Fruit fly (Drosophila melanogaster) whole organism, embryonic: Measurements from ENCODE around the gene Vsp37A.

Experiments
- ATbp ChIP-seq: fragments of 200-800 bp; sonication (Bioruptor generic); optimal IDR thresholded peaks from 2 replicates; lab custom pipeline; 2017; ENCODE audit warnings: missing biosample characterization, mild to moderate bottlenecking, missing genetic modification characterization, missing genetic modification reagents
- Bteb2 ChIP-seq: fragments of 200-800 bp; sonication (Bioruptor generic); optimal IDR thresholded peaks from 2 replicates; lab custom pipeline; 2016; ENCODE audit warnings: missing biosample characterization, missing genetic modification characterization
- C15 ChIP-seq: fragments of 200-800 bp; sonication (Bioruptor generic); IDR thresholded peaks from 3 replicates; pipeline ENCODE4 v1.3.6; 2022; ENCODE audit warnings: missing biosample characterization, missing genetic modification characterization
- CG1024 ChIP-seq: fragments of 200-800 bp; sonication (Bioruptor generic); IDR thresholded peaks from 2 replicates; pipeline ENCODE4 v1.3.6; 2022; ENCODE audit warnings: missing biosample characterization, missing genetic modification characterization
- CG10366 ChIP-seq: fragments of 200-800 bp; sonication (Bioruptor generic); IDR thresholded peaks from 2 replicates; pipeline ENCODE4 v1.3.6; 2022; ENCODE audit warnings: missing biosample characterization, missing genetic modification characterization
- CG11560 ChIP-seq: fragments of 200-800 bp; sonication (Bioruptor generic); IDR thresholded peaks from 3 replicates; pipeline ENCODE4 v1.3.6; 2022; ENCODE audit warnings: missing biosample characterization, missing genetic modification characterization
- CG1529 ChIP-seq: fragments of 200-800 bp; sonication (Bioruptor generic); optimal IDR thresholded peaks from 3 replicates; lab custom pipeline; 2018; ENCODE audit warnings: missing biosample characterization, missing genetic modification characterization
- CG1603 ChIP-seq: fragments of 200-800 bp; sonication (Bioruptor generic); optimal IDR thresholded peaks from 2 replicates; lab custom pipeline; 2019; ENCODE audit warnings: missing biosample characterization, mild to moderate bottlenecking, missing genetic modification characterization, moderate library complexity
- CG17359 ChIP-seq: fragments of 200-800 bp; sonication (Bioruptor generic); optimal IDR thresholded peaks from 3 replicates; lab custom pipeline; 2018; ENCODE audit warnings: missing biosample characterization, mild to moderate bottlenecking, missing genetic modification characterization, moderate library complexity
- CG17385 ChIP-seq: fragments of 200-800 bp; sonication (Bioruptor generic); optimal IDR thresholded peaks from 3 replicates; lab custom pipeline; 2018; ENCODE audit warnings: missing biosample characterization, mild to moderate bottlenecking, missing genetic modification characterization
- CG2202 ChIP-seq: fragments of 200-800 bp; sonication (Bioruptor generic); optimal IDR thresholded peaks from 2 replicates; lab custom pipeline; 2018; ENCODE audit warnings: missing biosample characterization, mild to moderate bottlenecking, missing genetic modification characterization
- CG33557 ChIP-seq: fragments of 200-800 bp; sonication (Bioruptor generic); optimal IDR thresholded peaks from 2 replicates; lab custom pipeline; 2019; ENCODE audit warnings: missing biosample characterization, mild to moderate bottlenecking, missing genetic modification characterization, moderate library complexity
- CG3995 ChIP-seq: fragments of 200-800 bp; sonication (Bioruptor generic); optimal IDR thresholded peaks from 3 replicates; lab custom pipeline; 2016; ENCODE audit warnings: missing biosample characterization, missing genetic modification characterization
- CG7357 ChIP-seq: fragments of 200-800 bp; sonication (Bioruptor generic); IDR thresholded peaks from 3 replicates; pipeline ENCODE4 v1.3.6; 2022; ENCODE audit warnings: missing biosample characterization, missing genetic modification characterization
- CG7839 ChIP-seq: fragments of 200-800 bp; sonication (Bioruptor generic); optimal IDR thresholded peaks from 3 replicates; lab custom pipeline; 2018; ENCODE audit warnings: missing biosample characterization, mild to moderate bottlenecking, missing genetic modification characterization, moderate library complexity
- CG8281 ChIP-seq: fragments of 200-800 bp; sonication (Bioruptor generic); optimal IDR thresholded peaks from 2 replicates; lab custom pipeline; 2018; ENCODE audit warnings: missing biosample characterization, mild to moderate bottlenecking, missing genetic modification characterization, moderate library complexity
- CG9215 ChIP-seq: fragments of 200-800 bp; sonication (Bioruptor generic); IDR thresholded peaks from 2 replicates; pipeline ENCODE4 v1.3.6; 2022; ENCODE audit warnings: missing biosample characterization, missing genetic modification characterization
- CG9727 ChIP-seq: fragments of 200-800 bp; sonication (Bioruptor generic); optimal IDR thresholded peaks from 3 replicates; lab custom pipeline; 2017; ENCODE audit warnings: missing biosample characterization, mild to moderate bottlenecking, missing genetic modification characterization
- CG9817 ChIP-seq: fragments of 200-800 bp; sonication (Bioruptor generic); optimal IDR thresholded peaks from 2 replicates; lab custom pipeline; 2018; ENCODE audit warnings: missing biosample characterization, mild to moderate bottlenecking, missing genetic modification characterization, moderate library complexity
- CTCF ChIP-seq: fragments of 200-800 bp; sonication (Bioruptor generic); optimal IDR thresholded peaks from 2 replicates; lab custom pipeline; 2017; ENCODE audit warnings: missing biosample characterization, mild to moderate bottlenecking, missing genetic modification characterization, moderate library complexity
- D19A ChIP-seq: fragments of 200-800 bp; optimal IDR thresholded peaks from 3 replicates; lab custom pipeline; 2019; ENCODE audit warnings: missing biosample characterization, mild to moderate bottlenecking, missing genetic modification characterization, moderate library complexity
- Eip74EF ChIP-seq, 2 experiments: fragments of 200-800 bp in 1 of 2; fragments of >200 bp in 1 of 2; sonication (Bioruptor generic) in 1 of 2; optimal IDR thresholded peaks; 2 replicates each; lab custom pipeline; 2017 to 2019; ENCODE audit warnings: missing biosample characterization in 2 of 2, missing genetic modification characterization in 2 of 2, mild to moderate bottlenecking in 1 of 2, moderate library complexity in 1 of 2
- HLHmδ ChIP-seq: fragments of 200-800 bp; sonication (Bioruptor generic); optimal IDR thresholded peaks from 2 replicates; lab custom pipeline; 2018; ENCODE audit warnings: missing biosample characterization, mild to moderate bottlenecking, missing genetic modification characterization, moderate library complexity
- Lhr ChIP-seq: fragments of 200-800 bp; sonication (Bioruptor generic); optimal IDR thresholded peaks from 3 replicates; lab custom pipeline; 2017; ENCODE audit warnings: mild to moderate bottlenecking, missing biosample characterization, missing genetic modification reagents, missing genetic modification characterization
- Mrtf ChIP-seq: fragments of 200-800 bp; sonication (Bioruptor generic); IDR thresholded peaks from 3 replicates; pipeline ENCODE4 v1.3.6; 2022; ENCODE audit warnings: missing biosample characterization, missing genetic modification characterization
- Vsx1 ChIP-seq: fragments of 200-800 bp; sonication (Bioruptor generic); optimal IDR thresholded peaks from 2 replicates; lab custom pipeline; 2017; ENCODE audit warnings: missing biosample characterization, mild to moderate bottlenecking, missing genetic modification characterization, missing genetic modification reagents
- Xrp1 ChIP-seq: fragments of 200-800 bp; sonication (Bioruptor generic); IDR thresholded peaks from 2 replicates; pipeline ENCODE4 v1.3.6; 2022; ENCODE audit warnings: missing biosample characterization, missing genetic modification characterization
- ac ChIP-seq: fragments of 200-800 bp; sonication (Bioruptor generic); optimal IDR thresholded peaks from 3 replicates; lab custom pipeline; 2017; ENCODE audit warnings: missing biosample characterization, mild to moderate bottlenecking, missing genetic modification characterization
- ara ChIP-seq: fragments of 200-800 bp; sonication (Bioruptor generic); IDR thresholded peaks from 2 replicates; pipeline ENCODE4 v1.3.6; 2022; ENCODE audit warnings: missing biosample characterization, missing genetic modification characterization
- ash1 ChIP-seq: fragments of 200-800 bp; sonication (Bioruptor generic); optimal IDR thresholded peaks from 2 replicates; lab custom pipeline; 2018; ENCODE audit warnings: missing biosample characterization, mild to moderate bottlenecking, missing genetic modification characterization
- bowl ChIP-seq: fragments of 200-800 bp; sonication (Bioruptor generic); IDR thresholded peaks from 2 replicates; pipeline ENCODE4 v1.3.6; 2022; ENCODE audit warnings: missing biosample characterization, missing genetic modification characterization
- bsh ChIP-seq, 2 experiments: fragments of 200-800 bp; sonication (Bioruptor generic); optimal IDR thresholded peaks; 2 replicates each; lab custom pipeline; 2017 to 2018; ENCODE audit warnings: mild to moderate bottlenecking in 2 of 2, missing biosample characterization in 2 of 2, missing genetic modification characterization in 2 of 2, moderate library complexity in 1 of 2
- cato ChIP-seq: fragments of 200-800 bp; sonication (Bioruptor generic); optimal IDR thresholded peaks from 2 replicates; lab custom pipeline; 2016; ENCODE audit warnings: missing biosample characterization, missing genetic modification characterization, borderline replicate concordance
- cg ChIP-seq: fragments of 200-800 bp; sonication (Bioruptor generic); optimal IDR thresholded peaks from 3 replicates; lab custom pipeline; 2019; ENCODE audit warnings: missing biosample characterization, mild to moderate bottlenecking, missing genetic modification characterization, moderate library complexity
- crol ChIP-seq: fragments of 200-800 bp; sonication (Bioruptor generic); IDR thresholded peaks from 2 replicates; pipeline ENCODE4 v1.3.6; 2022; ENCODE audit warnings: missing biosample characterization, missing genetic modification characterization
- gsb-n ChIP-seq: fragments of 200-800 bp; sonication (Bioruptor generic); optimal IDR thresholded peaks from 3 replicates; lab custom pipeline; 2018; ENCODE audit warnings: missing biosample characterization, mild to moderate bottlenecking, missing genetic modification characterization
- gt ChIP-seq: fragments of 200-800 bp; sonication (Bioruptor generic); IDR thresholded peaks from 2 replicates; pipeline ENCODE4 v1.3.6; 2022; ENCODE audit warnings: missing biosample characterization, missing genetic modification characterization
- her ChIP-seq: fragments of 200-800 bp; sonication (Bioruptor generic); optimal IDR thresholded peaks from 2 replicates; lab custom pipeline; 2016; ENCODE audit warnings: missing biosample characterization, missing genetic modification characterization
- hth ChIP-seq: fragments of >200 bp; optimal IDR thresholded peaks from 2 replicates; lab custom pipeline; 2017; ENCODE audit warnings: inconsistent platforms
- lola ChIP-seq, 3 experiments: fragments of >200 bp in 2 of 3; fragments of 200-800 bp in 1 of 3; sonication (Bioruptor generic) in 1 of 3; optimal IDR thresholded peaks; 2 replicates each; lab custom pipeline; 2017 to 2019; ENCODE audit warnings: missing biosample characterization in 3 of 3, missing genetic modification characterization in 3 of 3, mild to moderate bottlenecking in 1 of 3, moderate library complexity in 1 of 3
- mld ChIP-seq: fragments of 200-800 bp; sonication (Bioruptor generic); IDR thresholded peaks from 3 replicates; pipeline ENCODE4 v1.3.6; 2022; ENCODE audit warnings: missing biosample characterization, missing genetic modification characterization; ENCODE audit not compliant: partially characterized antibody
- org-1 ChIP-seq: fragments of 200-800 bp; sonication (Bioruptor generic); optimal IDR thresholded peaks from 2 replicates; lab custom pipeline; 2017; ENCODE audit warnings: missing biosample characterization, missing genetic modification characterization
- pb ChIP-seq: fragments of 200-800 bp; sonication (Bioruptor generic); optimal IDR thresholded peaks from 3 replicates; lab custom pipeline; 2016; ENCODE audit warnings: missing biosample characterization, missing genetic modification characterization
- row ChIP-seq: fragments of 200-800 bp; sonication (Bioruptor generic); IDR thresholded peaks from 3 replicates; pipeline ENCODE4 v1.3.6; 2022; ENCODE audit warnings: missing biosample characterization, missing genetic modification characterization
- salm ChIP-seq: fragments of 200-800 bp; sonication (Bioruptor generic); optimal IDR thresholded peaks from 2 replicates; lab custom pipeline; 2018; ENCODE audit warnings: missing biosample characterization, mild to moderate bottlenecking, missing genetic modification characterization
- sens ChIP-seq: fragments of 200-800 bp; sonication (Bioruptor generic); peaks from one replicate; lab custom pipeline; 2016; ENCODE audit warnings: missing biosample characterization, missing genetic modification characterization
- stwl ChIP-seq: fragments of 200-800 bp; sonication (Bioruptor generic); optimal IDR thresholded peaks from 3 replicates; lab custom pipeline; 2018; ENCODE audit warnings: missing biosample characterization, mild to moderate bottlenecking, missing genetic modification characterization, moderate library complexity
- sug ChIP-seq: fragments of 200-800 bp; optimal IDR thresholded peaks from 2 replicates; lab custom pipeline; 2019; ENCODE audit warnings: missing biosample characterization, mild to moderate bottlenecking, missing genetic modification characterization, moderate library complexity
- twi ChIP-seq: fragments of 200-800 bp; optimal IDR thresholded peaks from 2 replicates; lab custom pipeline; 2019; ENCODE audit warnings: missing biosample characterization, mild to moderate bottlenecking, missing genetic modification characterization, moderate library complexity
- vnd ChIP-seq: fragments of 200-800 bp; sonication (Bioruptor generic); IDR thresholded peaks from 3 replicates; pipeline ENCODE4 v1.3.6; 2022; ENCODE audit warnings: missing biosample characterization, missing genetic modification characterization; ENCODE audit not compliant: partially characterized antibody
- zen ChIP-seq: fragments of 200-800 bp; sonication (Bioruptor generic); optimal IDR thresholded peaks from 3 replicates; lab custom pipeline; 2018; ENCODE audit warnings: missing biosample characterization, mild to moderate bottlenecking, missing genetic modification characterization, moderate library complexity
- zfh1 ChIP-seq: fragments of 200-800 bp; sonication (Bioruptor generic); IDR thresholded peaks from 3 replicates; pipeline ENCODE4 v1.3.6; 2022; ENCODE audit warnings: missing biosample characterization, missing genetic modification characterization

Vsp37A gene

dm6 chrX:581825-582224 is 39.5 kb upstream of the Vsp37A start, which contains the start of gene vnd (continued):
- TF ChIP-seq stwl (no peak), Bteb2 (no peak), gsb-n (tag; lab: Kevin White, UChicago) (peak; percentile 26), Xrp1 (peak; percentile 42; the same call in 1 of the 2 replicates), CG11560 (tag; lab: Robert Waterston, UW) (no peak), cg (peak; percentile 38), gt (GFP tag; lab: Robert Waterston, UW) (no peak), CG1024 (GFP tag; lab: Robert Waterston, UW) (no peak), lola (GFP tag; optimal IDR thresholded peaks at IDR 0.05; lab: Kevin White, UChicago) (peak in 1 of 3 experiments; percentile 29), sug (tag; lab: Kevin White, UChicago) (no peak), ac (GFP tag; lab: Kevin White, UChicago) (peak; percentile 40), Vsx1 (GFP tag; lab: Kevin White, UChicago) (no peak), Mrtf (no peak), Lhr (GFP tag; lab: Kevin White, UChicago) (peak; percentile 12), bowl (no peak), bsh (GFP tag; optimal IDR thresholded peaks at IDR 0.05; lab: Kevin White, UChicago) (peak in 1 of 2 experiments; percentile 27), CG17359 (tag; lab: Kevin White, UChicago) (no peak), D19A (no peak), CG7839 (no peak), row (GFP tag; lab: Robert Waterston, UW) (no peak), CG7357 (GFP tag; lab: Robert Waterston, UW) (no peak), ash1 (GFP tag; lab: Kevin White, UChicago) (no peak), CG9817 (no peak), HLHmδ (GFP tag; lab: Kevin White, UChicago) (peak; percentile 78), mld (GFP tag; lab: Robert Waterston, UW) (no peak), C15 (no peak), CG8281 (tag; lab: Kevin White, UChicago) (no peak), CG1603 (tag; lab: Kevin White, UChicago) (peak; percentile 42), salm (tag; lab: Kevin White, UChicago) (peak; percentile 10), sens (GFP tag; lab: Kevin White, UChicago) (peak; percentile 85), twi (tag; lab: Kevin White, UChicago) (peak; percentile 15), cato (no peak), CG10366 (GFP tag; lab: Robert Waterston, UW) (no peak), hth (lab: Kevin White, UChicago) (no peak), zen (tag; lab: Kevin White, UChicago) (no peak), CG1529 (peak; percentile 18), her (GFP tag; lab: Kevin White, UChicago) (no peak), zfh1 (GFP tag; lab: Robert Waterston, UW) (peak; percentile 39; the same call in 1 of the 3 replicates), ATbp (GFP tag; lab: Kevin White, UChicago) (peak; percentile 33), org-1 (peak; percentile 12), CG2202 (peak; percentile 65), Eip74EF (GFP tag; optimal IDR thresholded peaks at IDR 0.05; lab: Kevin White, UChicago) (no peak), CG9727 (GFP tag; lab: Kevin White, UChicago) (peak; percentile 40), vnd (GFP tag; lab: Robert Waterston, UW) (peak; percentile 25; the same call in 1 of the 3 replicates), CG3995 (GFP tag; lab: Kevin White, UChicago) (no peak), CTCF (GFP tag; lab: Kevin White, UChicago) (no peak), CG17385 (no peak), pb (no peak), CG9215 (GFP tag; lab: Robert Waterston, UW) (no peak), crol (GFP tag; lab: Robert Waterston, UW) (no peak), CG33557 (GFP tag; lab: Kevin White, UChicago) (peak; percentile 78), ara (GFP tag; lab: Robert Waterston, UW) (no peak)
